Worm (Caenorhabditis elegans): ENCODE results near the gene ugt-5.
A peak's percentile ranks its signal among the peaks of the same experiment; 100 is the strongest.

The ugt-5 gene

DNA sequence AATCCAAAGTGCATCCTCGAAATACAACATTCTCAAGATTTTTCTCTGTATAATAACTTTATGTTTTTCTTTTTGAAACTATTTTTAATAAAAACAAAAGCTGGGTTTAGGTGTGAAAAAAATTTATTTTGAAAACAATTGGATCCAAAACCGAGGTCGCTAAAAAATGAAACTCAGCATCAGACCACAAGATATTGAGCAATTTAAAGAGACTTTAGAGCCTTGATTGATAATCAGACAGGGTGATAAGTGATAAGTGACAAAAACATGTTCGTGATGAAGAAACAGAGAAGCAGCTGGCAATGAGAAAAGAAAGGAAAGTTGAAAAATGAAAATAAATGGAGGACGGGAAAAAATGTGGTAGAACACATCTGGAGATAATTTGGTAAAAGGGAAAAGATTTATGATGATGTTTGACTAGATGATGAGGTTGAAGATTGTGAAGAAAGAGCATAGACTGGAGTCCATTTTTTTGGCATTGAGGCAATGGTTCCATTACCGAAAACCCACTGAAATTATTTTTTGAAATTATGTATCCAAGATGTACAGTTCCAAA lies 41.2 kb downstream of the ugt-5 start, which contains the start of gene C15C8.6:
TSS of gene C15C8.6 (minus strand) at position 51 of the 556 bp plus-strand sequence.
- TF ChIP-seq nhr-28 (tag; optimal IDR thresholded peaks at IDR 0.05) = no peak
- TF ChIP-seq ama-1 (optimal IDR thresholded peaks at IDR 0.05) = no peak
- TF ChIP-seq snpc-4 (tag; optimal IDR thresholded peaks at IDR 0.05) = no peak
- TF ChIP-seq fos-1 (tag; optimal IDR thresholded peaks at IDR 0.05) = no peak
- TF ChIP-seq eor-1 (tag; optimal IDR thresholded peaks at IDR 0.05) = no peak
- no peak for TF ChIP-seq tbx-2 (tag; optimal IDR thresholded peaks at IDR 0.05)
- TF ChIP-seq nhr-12 (tag; optimal IDR thresholded peaks at IDR 0.05) = no peak
- no peak for TF ChIP-seq ztf-11 (tag; optimal IDR thresholded peaks at IDR 0.05)
- TF ChIP-seq nhr-67 (tag; optimal IDR thresholded peaks at IDR 0.05) = no peak

DNA sequence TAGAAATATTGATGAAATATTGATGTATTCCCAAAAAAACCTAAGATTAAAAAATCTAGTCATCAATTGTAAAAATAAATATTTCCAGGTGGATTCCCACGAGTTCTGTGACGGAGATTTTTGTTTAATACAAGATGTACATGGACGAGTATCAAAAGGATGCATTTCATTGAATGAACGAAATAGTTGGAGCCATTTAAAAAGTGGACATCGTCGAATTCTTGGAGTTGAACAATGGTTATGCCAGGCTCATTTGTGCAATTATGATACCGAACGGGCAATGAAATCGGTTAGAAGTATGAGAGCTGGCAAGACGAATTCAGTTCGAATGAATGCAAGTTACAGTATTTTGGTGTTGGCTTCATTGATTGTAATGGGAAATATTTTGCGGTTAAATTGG lies 43.2 kb downstream of the ugt-5 start:
- TF ChIP-seq pqm-1 (tag; optimal IDR thresholded peaks at IDR 0.05) (no peak), ztf-4 (tag; optimal IDR thresholded peaks at IDR 0.05) (no peak), ceh-9 (tag; optimal IDR thresholded peaks at IDR 0.05) (no peak), ZK546.5 (tag; optimal IDR thresholded peaks at IDR 0.05) (no peak), fkh-2 (tag; optimal IDR thresholded peaks at IDR 0.05) (no peak)

DNA sequence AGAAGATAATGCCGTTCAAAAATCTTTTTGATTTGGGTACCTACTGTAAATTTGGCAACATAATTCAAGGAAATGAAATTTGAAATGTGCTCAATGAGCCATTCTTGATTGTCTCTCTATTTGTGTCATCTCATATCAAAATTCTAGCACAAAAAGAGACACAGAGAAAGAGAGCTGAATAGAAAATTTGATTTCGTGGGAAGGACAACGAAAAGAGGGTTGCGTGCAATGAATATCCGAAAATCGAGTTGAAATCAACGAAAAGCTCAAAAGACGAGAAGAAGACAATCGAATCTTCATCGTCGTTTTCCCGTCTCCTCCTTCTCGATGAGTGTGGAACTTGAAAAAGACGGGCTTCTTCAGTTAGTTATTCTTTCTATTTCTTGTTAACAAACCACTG lies 44.9 kb downstream of the ugt-5 start, which contains the start of gene C15C8.5:
TSS of gene C15C8.5 (plus strand) at position 152 of the 400 bp plus-strand sequence.
- peak; percentile 88 for TF ChIP-seq fkh-10 (GFP tag; optimal IDR thresholded peaks at IDR 0.05)
- no peak for TF ChIP-seq egl-5 (tag; optimal IDR thresholded peaks at IDR 0.05)

DNA sequence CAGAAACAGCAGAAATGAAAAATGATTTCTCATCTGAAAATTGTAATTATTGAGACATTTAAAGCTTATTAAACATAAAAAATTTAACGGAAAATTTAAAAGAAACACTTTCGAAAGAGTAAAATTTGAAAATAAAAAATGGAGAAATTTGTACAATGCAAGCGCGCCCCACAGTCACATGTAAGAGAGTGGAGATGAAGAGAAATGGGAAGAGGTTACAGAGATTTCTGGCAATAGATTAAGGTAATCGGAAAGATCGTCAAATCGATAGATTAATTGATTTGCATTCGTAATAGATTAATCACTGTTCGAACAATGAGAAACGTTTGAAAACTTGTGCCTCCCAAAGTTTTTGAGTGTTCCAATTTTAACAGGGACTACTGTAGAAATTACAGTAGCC lies 45.3 kb downstream of the ugt-5 start, which contains the start of gene C15C8.4:
TSS of gene C15C8.4 (minus strand) at position 33 of the 400 bp plus-strand sequence.
- no peak for TF ChIP-seq nhr-11 (tag; optimal IDR thresholded peaks at IDR 0.05)
- TF ChIP-seq nfya-1 (tag; optimal IDR thresholded peaks at IDR 0.05; ENCODE audit: insufficient read depth) = peak; percentile 6
- TF ChIP-seq lin-15B (tag; optimal IDR thresholded peaks at IDR 0.05) = peak; percentile 45
- TF ChIP-seq unc-39 (tag; optimal IDR thresholded peaks at IDR 0.05) = no peak
- no peak for TF ChIP-seq mml-1 (tag; optimal IDR thresholded peaks at IDR 0.05)
- peak; percentile 18 for TF ChIP-seq ceh-28 (tag; optimal IDR thresholded peaks at IDR 0.05)
- TF ChIP-seq ceh-82 (tag; optimal IDR thresholded peaks at IDR 0.05) = no peak
- peak; percentile 54 for TF ChIP-seq elt-1 (tag; optimal IDR thresholded peaks at IDR 0.05)
- no peak for TF ChIP-seq nhr-67 (tag; optimal IDR thresholded peaks at IDR 0.05)

DNA sequence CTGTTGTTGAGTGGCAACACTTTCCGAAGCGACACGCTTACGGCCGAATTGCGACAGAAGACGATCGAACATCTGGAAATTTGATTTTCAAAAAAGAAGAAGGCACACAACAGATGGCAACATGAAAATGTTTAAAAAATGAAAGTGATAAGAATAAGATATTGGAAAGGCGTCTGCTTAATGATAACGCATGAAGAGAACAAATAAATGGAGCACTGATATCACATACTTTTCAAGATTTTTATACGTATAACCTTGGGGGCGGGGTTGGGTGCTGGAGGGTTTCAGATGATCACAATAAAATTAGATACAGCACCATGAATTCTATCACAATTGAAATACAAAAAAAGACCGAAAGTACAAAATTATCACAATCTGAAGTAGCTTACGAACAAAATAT lies 47.8 kb downstream of the ugt-5 start, which contains the start of gene C15C8.7:
TSS of gene C15C8.7 (minus strand) at position 72 of the 400 bp plus-strand sequence.
- TF ChIP-seq jun-1 (tag; optimal IDR thresholded peaks at IDR 0.05) (no peak), elt-2 (tag; optimal IDR thresholded peaks at IDR 0.05) (peak; percentile 92), zag-1 (tag; optimal IDR thresholded peaks at IDR 0.05) (no peak), nhr-11 (tag; optimal IDR thresholded peaks at IDR 0.05) (no peak), nhr-23 (tag; optimal IDR thresholded peaks at IDR 0.05) (no peak), ztf-11 (tag; optimal IDR thresholded peaks at IDR 0.05) (no peak), lsy-12 (tag; optimal IDR thresholded peaks at IDR 0.05) (no peak), mdl-1 (tag; optimal IDR thresholded peaks at IDR 0.05) (no peak), R02D3.7 (tag; optimal IDR thresholded peaks at IDR 0.05) (no peak), fkh-10 (GFP tag; optimal IDR thresholded peaks at IDR 0.05) (no peak), pqm-1 (tag; optimal IDR thresholded peaks at IDR 0.05) (peak; percentile 42), mml-1 (tag; optimal IDR thresholded peaks at IDR 0.05) (no peak), lin-39 (tag; optimal IDR thresholded peaks at IDR 0.05) (no peak), egl-27 (tag; optimal IDR thresholded peaks at IDR 0.05) (no peak), pha-4 (tag; optimal IDR thresholded peaks at IDR 0.05) (no peak)

All from whole organism, L3 larva.